Worm (Caenorhabditis elegans): ENCODE data around the gene enri-2.

enri-2 gene

ce11 chrX:14557352-14557935 is 11.8 kb downstream of the enri-2 start:
- TF ChIP-seq sma-9 (GFP tag; optimal IDR thresholded peaks at IDR 0.05) (peak; percentile 97), sma-9 (tag; optimal IDR thresholded peaks at IDR 0.05) (no peak), nhr-21 (tag; optimal IDR thresholded peaks at IDR 0.05) (no peak), ztf-4 (tag; optimal IDR thresholded peaks at IDR 0.05) (no peak), blmp-1 (tag; optimal IDR thresholded peaks at IDR 0.05; ENCODE audit: insufficient read depth) (no peak), unc-55 (GFP tag; optimal IDR thresholded peaks at IDR 0.05) (peak; percentile 28), lsy-2 (tag; optimal IDR thresholded peaks at IDR 0.05) (peak; percentile 20 to 44), zag-1 (tag; optimal IDR thresholded peaks at IDR 0.05) (peak; percentile 70), nhr-129 (tag; optimal IDR thresholded peaks at IDR 0.05) (peak; percentile 77), mdl-1 (tag; optimal IDR thresholded peaks at IDR 0.05) (peak; percentile 28 to 52), Y55F3AM.14 (GFP tag; optimal IDR thresholded peaks at IDR 0.05) (peak; percentile 13), lin-13 (GFP tag; optimal IDR thresholded peaks at IDR 0.05) (peak; percentile 47), nhr-6 (tag; optimal IDR thresholded peaks at IDR 0.05) (no peak), C34F6.9 (tag; optimal IDR thresholded peaks at IDR 0.05) (peak; percentile 42), snpc-4 (tag; optimal IDR thresholded peaks at IDR 0.05) (peak; percentile 28), sem-4 (tag; optimal IDR thresholded peaks at IDR 0.05) (peak; percentile 52), F13H6.1 (tag; optimal IDR thresholded peaks at IDR 0.05) (peak; percentile 66), sma-3 (GFP tag; optimal IDR thresholded peaks at IDR 0.05) (no peak)

ce11 chrX:14557936-14558554 is 12.4 kb downstream of the enri-2 start, which contains the start of gene nhr-3:
TSS of gene nhr-3 (plus strand) at chrX:14558504.
- TF ChIP-seq sma-3 (GFP tag; optimal IDR thresholded peaks at IDR 0.05) (peak; percentile 60), fos-1 (tag; optimal IDR thresholded peaks at IDR 0.05) (peak; percentile 13), sma-9 (GFP tag; optimal IDR thresholded peaks at IDR 0.05) (peak; percentile 47), sma-9 (tag; optimal IDR thresholded peaks at IDR 0.05) (no peak), unc-55 (GFP tag; optimal IDR thresholded peaks at IDR 0.05) (no peak), crh-2 (tag; optimal IDR thresholded peaks at IDR 0.05) (peak; percentile 49), mdl-1 (tag; optimal IDR thresholded peaks at IDR 0.05) (no peak), nhr-129 (tag; optimal IDR thresholded peaks at IDR 0.05) (peak; percentile 2), snpc-4 (tag; optimal IDR thresholded peaks at IDR 0.05) (no peak), nhr-25 (tag; optimal IDR thresholded peaks at IDR 0.05) (peak; percentile 37), ztf-11 (tag; optimal IDR thresholded peaks at IDR 0.05) (no peak), nhr-6 (tag; optimal IDR thresholded peaks at IDR 0.05) (peak; percentile 22), nhr-77 (tag; optimal IDR thresholded peaks at IDR 0.05) (no peak), gmeb-1 (tag; optimal IDR thresholded peaks at IDR 0.05) (no peak), nhr-237 (tag; optimal IDR thresholded peaks at IDR 0.05) (no peak), elt-3 (tag; optimal IDR thresholded peaks at IDR 0.05) (no peak), blmp-1 (tag; optimal IDR thresholded peaks at IDR 0.05; ENCODE audit: insufficient read depth) (peak; percentile 79)

- no peak for TF ChIP-seq egl-27 (tag; optimal IDR thresholded peaks at IDR 0.05)
- peak; percentile 51 for TF ChIP-seq unc-55 (GFP tag; optimal IDR thresholded peaks at IDR 0.05)
These were observed 13.4 kb downstream of the enri-2 start for ce11 chrX:14559084-14559483.

ce11 chrX:14559519-14560296 is 14.1 kb downstream of the enri-2 start:
- no peak for TF ChIP-seq elt-3 (tag; optimal IDR thresholded peaks at IDR 0.05)
- peak; percentile 66 for TF ChIP-seq sma-9 (GFP tag; optimal IDR thresholded peaks at IDR 0.05)
- no peak for TF ChIP-seq sma-9 (tag; optimal IDR thresholded peaks at IDR 0.05)
- no peak for TF ChIP-seq lin-39 (tag; optimal IDR thresholded peaks at IDR 0.05)

- TF ChIP-seq snpc-4 (tag; optimal IDR thresholded peaks at IDR 0.05): peak; percentile 80
- TF ChIP-seq elt-1 (tag; optimal IDR thresholded peaks at IDR 0.05): no peak
- TF ChIP-seq ztf-4 (tag; optimal IDR thresholded peaks at IDR 0.05): peak; percentile 88
- TF ChIP-seq nhr-77 (tag; optimal IDR thresholded peaks at IDR 0.05): peak; percentile 24
- peak; percentile 34 for TF ChIP-seq unc-62 (GFP tag; optimal IDR thresholded peaks at IDR 0.05)
- TF ChIP-seq zag-1 (tag; optimal IDR thresholded peaks at IDR 0.05): peak; percentile 78
- TF ChIP-seq C34F6.9 (tag; optimal IDR thresholded peaks at IDR 0.05): peak; percentile 68
- no peak for TF ChIP-seq nhr-12 (tag; optimal IDR thresholded peaks at IDR 0.05)
- TF ChIP-seq nhr-21 (tag; optimal IDR thresholded peaks at IDR 0.05): peak; percentile 98
- TF ChIP-seq mdl-1 (tag; optimal IDR thresholded peaks at IDR 0.05): peak; percentile 92 to 93
- TF ChIP-seq fos-1 (tag; optimal IDR thresholded peaks at IDR 0.05): peak; percentile 97
- TF ChIP-seq nhr-11 (tag; optimal IDR thresholded peaks at IDR 0.05): no peak
- TF ChIP-seq nhr-10 (tag; optimal IDR thresholded peaks at IDR 0.05): peak; percentile 39
- TF ChIP-seq sma-3 (GFP tag; optimal IDR thresholded peaks at IDR 0.05): peak; percentile 92
- peak; percentile 93 for TF ChIP-seq sem-4 (tag; optimal IDR thresholded peaks at IDR 0.05)
- TF ChIP-seq lsy-2 (tag; optimal IDR thresholded peaks at IDR 0.05): peak; percentile 42 to 79
- peak; percentile 22 for TF ChIP-seq nhr-23 (tag; optimal IDR thresholded peaks at IDR 0.05)
- TF ChIP-seq lin-11 (tag; optimal IDR thresholded peaks at IDR 0.05): peak; percentile 76
- TF ChIP-seq dmd-4 (tag; optimal IDR thresholded peaks at IDR 0.05): no peak
- peak; percentile 74 for TF ChIP-seq lin-13 (GFP tag; optimal IDR thresholded peaks at IDR 0.05)
- TF ChIP-seq gmeb-1 (tag; optimal IDR thresholded peaks at IDR 0.05): peak; percentile 60
- no peak for TF ChIP-seq ztf-1 (GFP tag; conservative IDR thresholded peaks at IDR 0.05)
- peak; percentile 83 for TF ChIP-seq nhr-6 (tag; optimal IDR thresholded peaks at IDR 0.05)
- TF ChIP-seq unc-39 (tag; optimal IDR thresholded peaks at IDR 0.05): no peak
- TF ChIP-seq nhr-25 (tag; optimal IDR thresholded peaks at IDR 0.05): peak; percentile 93
- no peak for TF ChIP-seq nhr-237 (tag; optimal IDR thresholded peaks at IDR 0.05)
- peak; percentile 98 for TF ChIP-seq F13H6.1 (tag; optimal IDR thresholded peaks at IDR 0.05)
- TF ChIP-seq elt-3 (tag; optimal IDR thresholded peaks at IDR 0.05): no peak
These were observed 14.6 kb downstream of the enri-2 start for ce11 chrX:14560297-14560680.
